Worm (Caenorhabditis elegans) whole organism, late embryonic: ENCODE results near the gene dpr-1.

Experiments
- Y22D7AL.16 ChIP-seq: sonication (generic microtip); optimal IDR thresholded peaks from 2 replicates; lab custom pipeline; 2016; ENCODE audit warnings: missing genetic modification characterization, missing compliant biosample characterization
- ama-1 ChIP-seq: fragments of 150-350 bp; optimal IDR thresholded peaks from 2 replicates; lab custom pipeline; 2014
- ceh-14 ChIP-seq: sonication (generic microtip); optimal IDR thresholded peaks from 2 replicates; lab custom pipeline; 2016; ENCODE audit warnings: missing genotype, missing genetic modification characterization, missing compliant biosample characterization
- ceh-18 ChIP-seq: sonication (generic microtip); optimal IDR thresholded peaks from 2 replicates; lab custom pipeline; 2016; ENCODE audit warnings: missing genetic modification characterization, missing compliant biosample characterization
- ceh-2 ChIP-seq: sonication (generic microtip); optimal IDR thresholded peaks from 2 replicates; lab custom pipeline; 2016; ENCODE audit warnings: missing genotype, missing genetic modification characterization, missing compliant biosample characterization
- ceh-34 ChIP-seq: sonication (generic microtip); optimal IDR thresholded peaks from 2 replicates; lab custom pipeline; 2016; ENCODE audit warnings: mild to moderate bottlenecking, missing genetic modification characterization, missing compliant biosample characterization
- ceh-45 ChIP-seq: fragments of 200-800 bp; sonication (Bioruptor generic); IDR thresholded peaks from 2 replicates; pipeline ENCODE4 v1.3.6; 2022; ENCODE audit warnings: missing genetic modification reagents, missing genetic modification characterization, missing compliant biosample characterization
- ceh-48 ChIP-seq: sonication (generic microtip); optimal IDR thresholded peaks from 2 replicates; lab custom pipeline; 2016; ENCODE audit warnings: missing genetic modification characterization, inconsistent platforms, missing compliant biosample characterization
- ceh-9 ChIP-seq: sonication (generic microtip); optimal IDR thresholded peaks from 2 replicates; lab custom pipeline; 2016; ENCODE audit warnings: mild to moderate bottlenecking, missing genetic modification characterization, inconsistent platforms, missing compliant biosample characterization
- elt-2 ChIP-seq: sonication (generic microtip); optimal IDR thresholded peaks from 2 replicates; lab custom pipeline; 2016; ENCODE audit warnings: missing genetic modification reagents, missing genetic modification characterization, missing compliant biosample characterization
- elt-4 ChIP-seq: sonication (generic microtip); optimal IDR thresholded peaks from 2 replicates; lab custom pipeline; 2016; ENCODE audit warnings: missing genetic modification characterization, missing compliant biosample characterization
- fax-1 ChIP-seq: sonication (generic microtip); optimal IDR thresholded peaks from 2 replicates; lab custom pipeline; 2016; ENCODE audit warnings: missing genotype, missing genetic modification characterization, missing compliant biosample characterization
- gmeb-2 ChIP-seq: sonication (generic microtip); optimal IDR thresholded peaks from 2 replicates; lab custom pipeline; 2016; ENCODE audit warnings: missing genetic modification characterization, inconsistent platforms, missing compliant biosample characterization
- hlh-13 ChIP-seq: fragments of 200-800 bp; sonication (Bioruptor generic); optimal IDR thresholded peaks from 2 replicates; lab custom pipeline; 2018; ENCODE audit warnings: mild to moderate bottlenecking, missing genetic modification characterization, missing compliant biosample characterization
- hlh-15 ChIP-seq: sonication (generic microtip); optimal IDR thresholded peaks from 2 replicates; lab custom pipeline; 2016; ENCODE audit warnings: missing genetic modification characterization, missing compliant biosample characterization
- hlh-6 ChIP-seq: sonication (generic microtip); optimal IDR thresholded peaks from 2 replicates; lab custom pipeline; 2016; ENCODE audit warnings: missing genotype, missing genetic modification characterization, missing compliant biosample characterization
- hlh-8 ChIP-seq: sonication (generic microtip); optimal IDR thresholded peaks from 2 replicates; lab custom pipeline; 2016; ENCODE audit warnings: missing genotype, missing genetic modification characterization, missing compliant biosample characterization
- lim-6 ChIP-seq: sonication (generic microtip); optimal IDR thresholded peaks from 2 replicates; lab custom pipeline; 2016; ENCODE audit warnings: missing genetic modification characterization, missing compliant biosample characterization
- lin-11 ChIP-seq: fragments of 200-800 bp; sonication (Bioruptor generic); optimal IDR thresholded peaks from 2 replicates; lab custom pipeline; 2018; ENCODE audit warnings: mild to moderate bottlenecking, missing genetic modification characterization, missing compliant biosample characterization
- mec-3 ChIP-seq: sonication (generic microtip); optimal IDR thresholded peaks from 2 replicates; lab custom pipeline; 2016; ENCODE audit warnings: borderline replicate concordance, missing genetic modification characterization, missing compliant biosample characterization
- nhr-11 ChIP-seq: fragments of 150-350 bp; optimal IDR thresholded peaks from 2 replicates; lab custom pipeline; 2014; ENCODE audit warnings: missing biosample characterization, missing genetic modification characterization
- npax-4 ChIP-seq: sonication (generic microtip); optimal IDR thresholded peaks from 2 replicates; lab custom pipeline; 2016; ENCODE audit warnings: missing genetic modification characterization, missing compliant biosample characterization
- pag-3 ChIP-seq: sonication (generic microtip); optimal IDR thresholded peaks from 2 replicates; lab custom pipeline; 2016; ENCODE audit warnings: missing compliant biosample characterization, missing genetic modification characterization, borderline replicate concordance
- ref-2 ChIP-seq: sonication (generic microtip); optimal IDR thresholded peaks from 2 replicates; lab custom pipeline; 2016; ENCODE audit warnings: missing genetic modification characterization, missing compliant biosample characterization
- rnt-1 ChIP-seq: sonication (generic microtip); optimal IDR thresholded peaks from 2 replicates; lab custom pipeline; 2016; ENCODE audit warnings: missing genetic modification characterization, missing compliant biosample characterization
- sdc-2 ChIP-seq: sonication (generic microtip); optimal IDR thresholded peaks from 2 replicates; lab custom pipeline; 2016; ENCODE audit warnings: missing genotype, missing genetic modification characterization, missing compliant biosample characterization
- sox-2 ChIP-seq: fragments of 200-800 bp; sonication (Bioruptor generic); IDR thresholded peaks from 2 replicates; pipeline ENCODE4 v1.3.6; 2022; ENCODE audit warnings: missing genetic modification reagents, missing genetic modification characterization, missing compliant biosample characterization
- unc-3 ChIP-seq, 2 experiments: fragments of 200-800 bp in 1 of 2; sonication (Bioruptor generic) in 1 of 2; sonication (generic microtip) in 1 of 2; conservative IDR thresholded peaks in 1 of 2; optimal IDR thresholded peaks in 1 of 2; 2 replicates each; pipeline versions ENCODE4 v1.3.6 to Lab custom; 2016 to 2022; ENCODE audit warnings: missing compliant biosample characterization in 2 of 2, missing genetic modification characterization in 2 of 2, missing genetic modification reagents in 1 of 2
- unc-55 ChIP-seq: sonication (generic microtip); optimal IDR thresholded peaks from 2 replicates; lab custom pipeline; 2017; ENCODE audit warnings: missing biosample characterization, missing genetic modification reagents, missing genetic modification characterization

The dpr-1 gene

DNA sequence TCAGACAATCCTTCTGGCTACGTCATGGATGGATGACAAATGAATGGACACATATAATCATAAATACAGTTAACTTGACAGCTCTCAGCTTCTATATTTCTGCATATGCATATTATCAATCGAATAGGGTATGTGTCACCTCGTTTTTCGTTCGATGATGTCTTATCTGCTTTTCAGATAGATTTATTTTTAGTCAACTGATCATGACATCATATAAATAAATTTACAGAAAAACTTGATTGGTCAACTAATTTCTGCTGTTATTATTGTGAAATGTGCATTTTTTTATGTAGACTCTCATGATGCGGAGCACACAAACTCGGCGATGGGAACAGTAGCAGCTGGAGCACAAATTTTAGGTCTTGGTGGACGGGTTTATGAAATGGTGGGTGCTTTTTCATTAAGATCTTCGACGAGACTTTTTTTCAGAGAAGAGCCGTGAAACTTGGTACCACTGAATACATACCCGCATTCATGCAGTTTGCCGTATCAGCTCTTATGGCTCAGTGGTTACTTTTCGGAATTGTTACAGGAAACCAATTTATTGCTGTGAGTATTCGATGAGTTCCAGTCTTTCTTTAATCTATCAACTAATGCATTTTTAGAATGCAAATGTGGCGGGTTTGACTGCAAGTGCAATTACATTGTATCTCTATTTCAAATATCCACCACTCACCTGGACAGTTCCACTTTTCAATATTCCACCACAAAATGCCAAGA lies 13.5 kb upstream of the dpr-1 start:
- no peak for TF ChIP-seq lim-6 (tag; lab: Kevin White, UChicago)
- no peak for TF ChIP-seq fax-1 (tag; lab: Kevin White, UChicago)
- no peak for TF ChIP-seq ceh-9 (tag; lab: Kevin White, UChicago)
- TF ChIP-seq ceh-45 (GFP tag; lab: Robert Waterston, UW): no peak
- no peak for TF ChIP-seq ceh-48
- TF ChIP-seq rnt-1 (tag; lab: Kevin White, UChicago): no peak
- TF ChIP-seq pag-3 (tag; lab: Kevin White, UChicago): no peak
- no peak for TF ChIP-seq hlh-6
- no peak for TF ChIP-seq ceh-2 (tag; lab: Kevin White, UChicago)
- TF ChIP-seq nhr-11: no peak
- no peak for TF ChIP-seq npax-4 (tag; lab: Kevin White, UChicago)
- no peak for TF ChIP-seq hlh-15 (tag; lab: Kevin White, UChicago)
- TF ChIP-seq ama-1: no peak

DNA sequence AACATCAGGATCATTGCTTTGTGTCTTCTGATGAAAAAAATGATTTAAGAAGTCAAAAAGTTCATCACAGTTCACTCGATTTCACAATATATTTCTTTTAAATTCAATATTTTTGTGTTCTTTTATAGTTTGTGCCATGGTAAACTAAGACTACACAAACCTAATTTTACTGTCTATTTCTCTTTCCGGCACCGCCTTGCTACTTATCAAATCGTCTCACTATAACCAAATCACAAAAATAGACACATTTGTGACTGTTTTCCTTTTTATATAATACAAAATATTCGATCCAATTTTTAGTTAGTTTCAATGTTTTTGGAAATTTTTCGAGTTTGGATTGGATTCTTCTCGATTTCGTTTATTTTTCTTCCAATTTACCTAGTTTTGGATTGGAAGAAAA lies 12.1 kb upstream of the dpr-1 start, which contains the start of gene swt-6:
swt-6 (plus strand) TSS at position 301 of the 400 bp plus-strand sequence.
- no peak for TF ChIP-seq Y22D7AL.16
- no peak for TF ChIP-seq fax-1 (tag; lab: Kevin White, UChicago)

DNA sequence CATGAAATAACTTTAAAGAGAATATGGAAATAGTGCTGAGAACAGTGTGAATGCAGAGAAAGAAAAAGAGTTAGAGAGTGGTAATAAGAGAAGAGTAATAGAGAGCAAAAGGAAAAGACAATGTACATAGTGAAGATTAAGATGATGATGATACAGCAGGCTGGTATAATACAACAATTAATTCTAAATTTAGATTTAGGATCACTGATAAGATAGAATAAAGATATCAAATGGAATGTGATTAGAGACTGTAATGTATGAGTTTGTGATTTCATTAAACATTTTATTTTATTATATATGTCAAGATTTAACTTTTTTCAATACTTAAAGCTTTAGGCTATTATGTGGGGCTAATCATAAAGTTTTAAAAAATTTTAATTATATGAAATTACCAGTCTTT lies 11.2 kb upstream of the dpr-1 start, which contains the start of gene R10D12.8:
R10D12.8 (minus strand) TSS at position 101 of the 400 bp plus-strand sequence.
- TF ChIP-seq ceh-34 (tag; lab: Kevin White, UChicago) (no peak), unc-3 (GFP tag; conservative IDR thresholded peaks at IDR 0.05; lab: Robert Waterston, UW) (no peak), unc-3 (tag; optimal IDR thresholded peaks at IDR 0.05; lab: Kevin White, UChicago) (no peak), ceh-14 (no peak), lim-6 (tag; lab: Kevin White, UChicago) (no peak), hlh-8 (tag; lab: Kevin White, UChicago) (no peak), Y22D7AL.16 (no peak), hlh-13 (no peak), elt-4 (tag; lab: Kevin White, UChicago) (no peak), hlh-6 (no peak), pag-3 (tag; lab: Kevin White, UChicago) (no peak), sox-2 (GFP tag; lab: Robert Waterston, UW) (no peak), mec-3 (tag; lab: Kevin White, UChicago) (no peak), ceh-2 (tag; lab: Kevin White, UChicago) (no peak), rnt-1 (tag; lab: Kevin White, UChicago) (no peak)
- TF ChIP-seq, all 69 proteins: peak for 0

DNA sequence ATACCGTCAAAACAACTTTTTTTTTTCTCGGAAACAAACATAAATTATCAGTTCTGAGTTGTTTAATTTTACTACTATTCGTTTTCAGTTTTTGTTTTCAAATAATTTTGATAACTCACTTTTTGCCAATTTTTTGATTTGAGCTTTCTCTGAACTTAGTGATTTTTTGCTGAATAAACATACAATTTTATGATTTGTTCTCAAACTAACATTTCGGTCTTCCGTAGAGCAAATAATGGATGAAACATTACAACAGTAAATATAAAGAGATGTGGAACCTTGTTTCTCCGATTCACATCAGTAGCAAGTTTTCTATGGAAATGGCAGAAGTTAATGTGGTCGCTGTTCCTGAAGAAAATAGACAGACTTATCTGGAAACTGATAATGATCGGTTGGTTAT lies 7.8 kb upstream of the dpr-1 start, which contains the start of gene R10D12.7:
R10D12.7 (plus strand) TSS at position 301 of the 400 bp plus-strand sequence.
- no peak for TF ChIP-seq gmeb-2 (tag; lab: Kevin White, UChicago)

DNA sequence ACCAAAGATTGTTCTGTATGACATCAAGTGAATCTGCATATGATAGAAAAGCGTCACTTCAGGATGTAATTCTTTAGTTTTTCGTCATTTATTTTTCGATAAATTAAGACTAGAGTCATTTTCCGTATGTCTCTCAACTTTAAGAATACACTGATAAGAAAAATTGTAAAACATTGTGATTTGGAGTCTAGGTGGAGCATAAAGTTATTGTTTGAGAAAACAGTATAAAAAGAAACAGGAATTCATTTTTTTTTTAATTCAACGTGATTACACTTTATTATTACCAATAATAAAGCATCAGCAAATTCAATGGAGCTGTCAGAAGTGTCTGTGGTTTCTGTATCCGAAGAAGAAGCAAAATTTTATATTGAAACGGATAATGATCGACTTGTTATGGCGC lies 7.0 kb upstream of the dpr-1 start, which contains the start of gene R10D12.6:
R10D12.6 (plus strand) TSS at position 301 of the 400 bp plus-strand sequence.
- no peak for TF ChIP-seq lin-11 (tag; lab: Kevin White, UChicago)
- TF ChIP-seq hlh-13: no peak
- no peak for TF ChIP-seq hlh-6

DNA sequence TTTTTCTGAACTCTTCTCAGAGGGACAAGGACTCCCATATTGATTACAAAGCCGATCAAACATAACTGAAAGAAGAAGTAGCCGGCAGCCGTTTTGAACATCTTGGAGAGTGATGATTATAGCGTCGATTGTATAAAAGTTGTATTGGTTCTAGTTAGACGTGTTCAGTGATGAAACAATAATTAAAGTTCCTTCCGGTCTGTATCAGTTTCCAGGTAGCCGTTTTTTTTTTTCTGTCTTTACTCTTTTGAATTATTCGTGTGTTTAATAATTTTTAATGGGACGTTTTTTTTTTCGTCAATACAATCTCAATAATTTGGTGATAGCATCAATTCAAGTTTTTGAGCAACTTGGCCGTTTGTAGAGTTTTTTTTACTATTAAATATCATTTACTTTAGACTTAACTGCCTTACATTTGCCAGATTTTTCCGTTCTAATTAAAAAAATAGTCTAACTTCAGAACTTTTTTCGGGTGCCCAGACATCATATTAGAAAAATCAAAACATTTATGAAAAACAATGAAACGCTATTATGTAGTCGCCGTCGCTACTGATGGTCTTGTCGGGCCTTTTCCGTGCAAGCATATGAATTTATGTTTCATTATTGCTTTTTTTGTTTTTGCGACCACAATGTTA lies 4.5 kb upstream of the dpr-1 start, which contains the start of the genes srx-10 and clec-226:
srx-10 (minus strand) TSS at position 101 of the 635 bp plus-strand sequence.
clec-226 (plus strand) TSS at position 585 of the 635 bp plus-strand sequence.
- no peak for TF ChIP-seq ref-2 (tag; lab: Kevin White, UChicago)
- TF ChIP-seq gmeb-2 (tag; lab: Kevin White, UChicago): no peak

DNA sequence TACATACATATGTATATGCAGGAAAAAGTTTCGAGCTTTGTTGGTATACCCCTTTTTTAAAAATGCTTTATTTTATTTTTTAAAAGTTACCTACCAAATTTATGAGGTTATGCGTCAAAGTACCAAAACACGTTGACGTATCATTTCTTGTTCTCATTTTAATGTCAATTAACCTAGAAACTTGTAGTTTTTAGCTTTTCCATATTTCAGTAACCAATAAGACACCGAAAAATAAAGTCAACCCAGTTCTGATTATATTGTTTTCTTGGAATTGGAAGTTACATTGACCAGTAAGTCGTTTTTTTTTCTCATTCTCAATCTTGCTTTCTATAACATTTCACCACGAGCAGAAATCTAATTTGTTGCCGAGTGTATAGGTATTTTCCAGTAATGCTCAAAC lies 5.1 kb downstream of the dpr-1 start, which contains the start of gene srw-145:
srw-145 (plus strand) TSS at position 301 of the 400 bp plus-strand sequence.
- TF ChIP-seq lin-11 (tag; lab: Kevin White, UChicago) (no peak), elt-2 (tag; lab: Kevin White, UChicago) (no peak), unc-55 (GFP tag; lab: Kevin White, UChicago) (no peak), gmeb-2 (tag; lab: Kevin White, UChicago) (no peak), ceh-18 (tag; lab: Kevin White, UChicago) (no peak), unc-3 (GFP tag; conservative IDR thresholded peaks at IDR 0.05; lab: Robert Waterston, UW) (no peak), unc-3 (tag; optimal IDR thresholded peaks at IDR 0.05; lab: Kevin White, UChicago) (no peak), sdc-2 (tag; lab: Kevin White, UChicago) (no peak)
